Fruit fly (Drosophila melanogaster): Measurements from ENCODE around the gene CG7362.

- TF ChIP-seq insv (optimal IDR thresholded peaks at IDR 0.05) (no peak), h (optimal IDR thresholded peaks at IDR 0.05) (no peak), Sin3A (optimal IDR thresholded peaks at IDR 0.05) (no peak), psq (optimal IDR thresholded peaks at IDR 0.05) (no peak)
Observed at dm6 chr3R:14733425-14733824, 20.8 kb downstream of the CG7362 start.
